Fruit fly (Drosophila melanogaster) whole organism, embryonic: ENCODE measurements around the gene CG4328.

Source experiments
- Atf6 ChIP-seq: fragments of 200-800 bp; sonication (Bioruptor generic); IDR thresholded peaks from 2 replicates; pipeline ENCODE4 v1.3.6; 2022; ENCODE audit warnings: missing biosample characterization, missing genetic modification characterization
- BtbVII ChIP-seq: fragments of 200-800 bp; sonication (Bioruptor generic); optimal IDR thresholded peaks from 3 replicates; lab custom pipeline; 2017; ENCODE audit warnings: missing biosample characterization, mild to moderate bottlenecking, missing genetic modification characterization
- Bteb2 ChIP-seq: fragments of 200-800 bp; sonication (Bioruptor generic); optimal IDR thresholded peaks from 2 replicates; lab custom pipeline; 2016; ENCODE audit warnings: missing biosample characterization, missing genetic modification characterization
- CG10543 ChIP-seq: fragments of 200-800 bp; sonication (Bioruptor generic); optimal IDR thresholded peaks from 3 replicates; lab custom pipeline; 2017; ENCODE audit warnings: missing biosample characterization, mild to moderate bottlenecking, missing genetic modification characterization, moderate library complexity
- CG10979 ChIP-seq: fragments of 200-800 bp; sonication (Bioruptor generic); optimal IDR thresholded peaks from 2 replicates; lab custom pipeline; 2018; ENCODE audit warnings: missing biosample characterization, mild to moderate bottlenecking, missing genetic modification characterization, moderate library complexity
- CG11398 ChIP-seq: fragments of 200-800 bp; sonication (Bioruptor generic); optimal IDR thresholded peaks from 2 replicates; lab custom pipeline; 2016; ENCODE audit warnings: missing biosample characterization, missing genetic modification characterization
- CG11504 ChIP-seq: fragments of 200-800 bp; sonication (Bioruptor generic); optimal IDR thresholded peaks from 3 replicates; lab custom pipeline; 2019; ENCODE audit warnings: missing biosample characterization, mild to moderate bottlenecking, missing genetic modification characterization, moderate library complexity
- CG11696 ChIP-seq: fragments of 200-800 bp; sonication (Bioruptor generic); IDR thresholded peaks from 2 replicates; pipeline ENCODE4 v1.3.6; 2022; ENCODE audit warnings: missing biosample characterization, missing genetic modification characterization
- CG12299 ChIP-seq: fragments of 200-800 bp; sonication (Bioruptor generic); optimal IDR thresholded peaks from 2 replicates; lab custom pipeline; 2018; ENCODE audit warnings: missing biosample characterization, mild to moderate bottlenecking, missing genetic modification characterization
- CG12391 ChIP-seq: fragments of 200-800 bp; sonication (Bioruptor generic); optimal IDR thresholded peaks from 3 replicates; lab custom pipeline; 2018; ENCODE audit warnings: missing biosample characterization, mild to moderate bottlenecking, missing genetic modification characterization, moderate library complexity
- CG13424 ChIP-seq: fragments of 200-800 bp; sonication (Bioruptor generic); optimal IDR thresholded peaks from 2 replicates; lab custom pipeline; 2019; ENCODE audit warnings: missing biosample characterization, mild to moderate bottlenecking, missing genetic modification characterization, moderate library complexity
- CG13775 ChIP-seq: fragments of 200-800 bp; sonication (Bioruptor generic); optimal IDR thresholded peaks from 3 replicates; lab custom pipeline; 2017; ENCODE audit warnings: missing biosample characterization, mild to moderate bottlenecking, missing genetic modification characterization
- CG15011 ChIP-seq: fragments of 200-800 bp; sonication (Bioruptor generic); optimal IDR thresholded peaks from 3 replicates; lab custom pipeline; 2018; ENCODE audit warnings: missing biosample characterization, mild to moderate bottlenecking, missing genetic modification characterization
- CG2120 ChIP-seq: fragments of 200-800 bp; sonication (Bioruptor generic); optimal IDR thresholded peaks from 3 replicates; lab custom pipeline; 2016; ENCODE audit warnings: missing biosample characterization, missing genetic modification characterization
- CG2712 ChIP-seq: fragments of 200-800 bp; optimal IDR thresholded peaks from 3 replicates; lab custom pipeline; 2019; ENCODE audit warnings: missing biosample characterization, mild to moderate bottlenecking, missing genetic modification characterization, moderate library complexity
- CG32767 ChIP-seq: fragments of 200-800 bp; sonication (Bioruptor generic); IDR thresholded peaks from 2 replicates; pipeline ENCODE4 v1.3.6; 2022; ENCODE audit warnings: missing biosample characterization, missing genetic modification characterization
- CG3281 ChIP-seq: fragments of 200-800 bp; sonication (Bioruptor generic); optimal IDR thresholded peaks from 3 replicates; lab custom pipeline; 2017; ENCODE audit warnings: missing biosample characterization, mild to moderate bottlenecking, missing genetic modification characterization
- CG3847 ChIP-seq: fragments of 200-800 bp; sonication (Bioruptor generic); IDR thresholded peaks from 2 replicates; pipeline ENCODE4 v1.3.6; 2022; ENCODE audit warnings: missing biosample characterization, missing genetic modification characterization
- CG7556 ChIP-seq: fragments of 200-800 bp; sonication (Bioruptor generic); optimal IDR thresholded peaks from 2 replicates; lab custom pipeline; 2017; ENCODE audit warnings: missing biosample characterization, mild to moderate bottlenecking, missing genetic modification characterization
- CG8359 ChIP-seq: fragments of 200-800 bp; sonication (Bioruptor generic); optimal IDR thresholded peaks from 2 replicates; lab custom pipeline; 2017; ENCODE audit warnings: missing biosample characterization, mild to moderate bottlenecking, missing genetic modification characterization, borderline replicate concordance
- CG9727 ChIP-seq: fragments of 200-800 bp; sonication (Bioruptor generic); optimal IDR thresholded peaks from 3 replicates; lab custom pipeline; 2017; ENCODE audit warnings: missing biosample characterization, mild to moderate bottlenecking, missing genetic modification characterization
- Dip2 ChIP-seq: fragments of 200-800 bp; sonication (Bioruptor generic); IDR thresholded peaks from 2 replicates; pipeline ENCODE4 v1.3.6; 2022; ENCODE audit warnings: missing biosample characterization, missing genetic modification characterization
- Elba2 ChIP-seq: fragments of 200-800 bp; sonication (Bioruptor generic); optimal IDR thresholded peaks from 3 replicates; lab custom pipeline; 2016; ENCODE audit warnings: missing biosample characterization, missing genetic modification characterization
- Fer1 ChIP-seq: fragments of 200-800 bp; sonication (Bioruptor generic); optimal IDR thresholded peaks from 2 replicates; lab custom pipeline; 2017; ENCODE audit warnings: missing biosample characterization, mild to moderate bottlenecking, missing genetic modification characterization
- Fer2 ChIP-seq: fragments of 200-800 bp; sonication (Bioruptor generic); optimal IDR thresholded peaks from 2 replicates; lab custom pipeline; 2018; ENCODE audit warnings: missing biosample characterization, mild to moderate bottlenecking, missing genetic modification characterization, moderate library complexity
- Fer3 ChIP-seq: fragments of 200-800 bp; sonication (Bioruptor generic); optimal IDR thresholded peaks from 2 replicates; lab custom pipeline; 2018; ENCODE audit warnings: missing biosample characterization, mild to moderate bottlenecking, missing genetic modification characterization, moderate library complexity
- Hand ChIP-seq: fragments of 200-800 bp; sonication (Bioruptor generic); optimal IDR thresholded peaks from 2 replicates; lab custom pipeline; 2017; ENCODE audit warnings: mild to moderate bottlenecking, missing biosample characterization, missing genetic modification reagents, missing genetic modification characterization
- HmgD ChIP-seq: fragments of 200-800 bp; sonication (Bioruptor generic); optimal IDR thresholded peaks from 3 replicates; lab custom pipeline; 2016; ENCODE audit warnings: missing biosample characterization, missing genetic modification characterization
- HmgZ ChIP-seq: fragments of 200-800 bp; sonication (Bioruptor generic); optimal IDR thresholded peaks from 2 replicates; lab custom pipeline; 2018; ENCODE audit warnings: missing biosample characterization, mild to moderate bottlenecking, missing genetic modification characterization
- Hr51 ChIP-seq, 2 experiments: fragments of 200-800 bp; sonication (Bioruptor generic); optimal IDR thresholded peaks; 2 replicates in 1 of 2; 3 replicates in 1 of 2; lab custom pipeline; 2016 to 2018; ENCODE audit warnings: missing biosample characterization in 2 of 2, missing genetic modification characterization in 2 of 2, mild to moderate bottlenecking in 1 of 2, moderate library complexity in 1 of 2
- MBD-R2 ChIP-seq: fragments of 200-800 bp; sonication (Bioruptor generic); IDR thresholded peaks from 2 replicates; pipeline ENCODE4 v1.3.6; 2022; ENCODE audit warnings: missing biosample characterization, missing genetic modification characterization
- NFAT ChIP-seq: fragments of 200-800 bp; sonication (Bioruptor generic); IDR thresholded peaks from 2 replicates; pipeline ENCODE4 v1.3.6; 2022; ENCODE audit warnings: missing biosample characterization, missing genetic modification characterization
- Rfx ChIP-seq: fragments of 200-800 bp; sonication (Bioruptor generic); IDR thresholded peaks from 2 replicates; pipeline ENCODE4 v1.3.6; 2022; ENCODE audit warnings: missing biosample characterization, missing genetic modification characterization
- br ChIP-seq: fragments of >200 bp; optimal IDR thresholded peaks from 2 replicates; lab custom pipeline; 2017
- cato ChIP-seq: fragments of 200-800 bp; sonication (Bioruptor generic); optimal IDR thresholded peaks from 2 replicates; lab custom pipeline; 2016; ENCODE audit warnings: missing biosample characterization, missing genetic modification characterization, borderline replicate concordance
- chif ChIP-seq, 2 experiments: fragments of 200-800 bp; sonication (Bioruptor generic); optimal IDR thresholded peaks; 3 replicates each; lab custom pipeline; 2016; ENCODE audit warnings: missing biosample characterization in 2 of 2, missing genetic modification characterization in 2 of 2
- chn ChIP-seq: fragments of 200-800 bp; sonication (Bioruptor generic); optimal IDR thresholded peaks from 2 replicates; lab custom pipeline; 2016; ENCODE audit warnings: missing biosample characterization, missing genetic modification characterization
- dan ChIP-seq: fragments of 200-800 bp; sonication (Bioruptor generic); IDR thresholded peaks from 2 replicates; pipeline ENCODE4 v1.3.6; 2022; ENCODE audit warnings: missing biosample characterization, missing genetic modification characterization
- dmrt99B ChIP-seq: fragments of 200-800 bp; sonication (Bioruptor generic); optimal IDR thresholded peaks from 2 replicates; lab custom pipeline; 2018; ENCODE audit warnings: missing biosample characterization, mild to moderate bottlenecking, missing genetic modification characterization, moderate library complexity
- hkb ChIP-seq, 2 experiments: fragments of 200-800 bp in 1 of 2; fragments of >200 bp in 1 of 2; sonication (Bioruptor generic) in 1 of 2; IDR thresholded peaks in 1 of 2; optimal IDR thresholded peaks in 1 of 2; 2 replicates each; pipeline versions ENCODE4 v1.3.6 to Lab custom; 2017 to 2022; ENCODE audit warnings: missing biosample characterization in 1 of 2, missing genetic modification characterization in 1 of 2
- lbe ChIP-seq: fragments of 200-800 bp; sonication (Bioruptor generic); optimal IDR thresholded peaks from 2 replicates; lab custom pipeline; 2016; ENCODE audit warnings: missing biosample characterization, mild to moderate bottlenecking, missing genetic modification characterization
- pan ChIP-seq, 4 experiments: fragments of >200 bp in 3 of 4; fragments of 200-800 bp in 1 of 4; sonication (Bioruptor generic) in 1 of 4; optimal IDR thresholded peaks in 3 of 4; IDR thresholded peaks in 1 of 4; 2 replicates each; pipeline versions ENCODE4 v1.3.6 to Lab custom; 2017 to 2022; ENCODE audit warnings: missing biosample characterization in 2 of 4, missing genetic modification characterization in 2 of 4, mixed read lengths in 1 of 4
- phol ChIP-seq: fragments of 200-800 bp; sonication (Bioruptor generic); optimal IDR thresholded peaks from 3 replicates; lab custom pipeline; 2018; ENCODE audit warnings: missing biosample characterization, mild to moderate bottlenecking, missing genetic modification characterization, moderate library complexity
- row ChIP-seq: fragments of 200-800 bp; sonication (Bioruptor generic); IDR thresholded peaks from 3 replicates; pipeline ENCODE4 v1.3.6; 2022; ENCODE audit warnings: missing biosample characterization, missing genetic modification characterization
- sd ChIP-seq: fragments of 200-800 bp; sonication (Bioruptor generic); optimal IDR thresholded peaks from 3 replicates; lab custom pipeline; 2018; ENCODE audit warnings: missing biosample characterization, mild to moderate bottlenecking, missing genetic modification characterization, moderate library complexity
- seq ChIP-seq: fragments of 200-800 bp; sonication (Bioruptor generic); IDR thresholded peaks from 2 replicates; pipeline ENCODE4 v1.3.6; 2022; ENCODE audit warnings: missing biosample characterization, missing genetic modification characterization
- sob ChIP-seq: fragments of 200-800 bp; sonication (Bioruptor generic); IDR thresholded peaks from 2 replicates; pipeline ENCODE4 v1.3.6; 2022; ENCODE audit warnings: missing biosample characterization, missing genetic modification characterization
- stc ChIP-seq: fragments of 200-800 bp; sonication (Bioruptor generic); IDR thresholded peaks from 2 replicates; pipeline ENCODE4 v1.3.6; 2022; ENCODE audit warnings: missing biosample characterization, missing genetic modification characterization
- sug ChIP-seq: fragments of 200-800 bp; optimal IDR thresholded peaks from 2 replicates; lab custom pipeline; 2019; ENCODE audit warnings: missing biosample characterization, mild to moderate bottlenecking, missing genetic modification characterization, moderate library complexity

Gene CG4328

dm6 chr3L:12269867-12270266 is 26.1 kb downstream of the CG4328 start (continued):
- TF ChIP-seq CG15011 (peak; percentile 30), CG3281 (GFP tag; lab: Kevin White, UChicago) (peak; percentile 73), Hand (peak; percentile 27), hkb (optimal IDR thresholded peaks at IDR 0.05; lab: Kevin White, UChicago) (no peak), hkb (GFP tag; IDR thresholded peaks at IDR 0.05; lab: Robert Waterston, UW) (0 out of 2 replicates have a peak, but pooled peaks have one; percentile 19), Fer1 (GFP tag; lab: Kevin White, UChicago) (peak; percentile 76), sob (GFP tag; lab: Robert Waterston, UW) (peak; percentile 46; the same call in 1 of the 2 replicates), HmgZ (tag; lab: Kevin White, UChicago) (peak; percentile 15), MBD-R2 (GFP tag; lab: Robert Waterston, UW) (peak; percentile 14; the same call in 1 of the 2 replicates), Elba2 (GFP tag; lab: Kevin White, UChicago) (no peak), CG3847 (no peak), CG11696 (GFP tag; lab: Robert Waterston, UW) (no peak), CG13424 (peak; percentile 63), CG11398 (GFP tag; lab: Kevin White, UChicago) (no peak), phol (peak; percentile 26), lbe (GFP tag; lab: Kevin White, UChicago) (peak; percentile 33), CG12391 (tag; lab: Kevin White, UChicago) (peak; percentile 26), CG12299 (peak; percentile 1), CG10979 (tag; lab: Kevin White, UChicago) (peak; percentile 3), dan (no peak), Atf6 (0 out of 2 replicates have a peak, but pooled peaks have one; percentile 31), HmgD (GFP tag; lab: Kevin White, UChicago) (no peak), stc (GFP tag; lab: Robert Waterston, UW) (no peak), Hr51 (GFP tag; optimal IDR thresholded peaks at IDR 0.05; lab: Kevin White, UChicago) (peak in 1 of 2 experiments; percentile 66), BtbVII (GFP tag; lab: Kevin White, UChicago) (peak; percentile 54), CG2712 (tag; lab: Kevin White, UChicago) (peak; percentile 45), row (GFP tag; lab: Robert Waterston, UW) (peak; percentile 51; the same call in 2 of the 3 replicates), CG32767 (GFP tag; lab: Robert Waterston, UW) (0 out of 2 replicates have a peak, but pooled peaks have one; percentile 35), CG10543 (GFP tag; lab: Kevin White, UChicago) (peak; percentile 45), Fer3 (tag; lab: Kevin White, UChicago) (peak; percentile 47), CG8359 (GFP tag; lab: Kevin White, UChicago) (no peak), Bteb2 (no peak), cato (GFP tag; lab: Kevin White, UChicago) (no peak), Dip2 (GFP tag; lab: Robert Waterston, UW) (no peak), Fer2 (peak; percentile 1), CG13775 (GFP tag; lab: Kevin White, UChicago) (peak; percentile 3), CG2120 (GFP tag; lab: Kevin White, UChicago) (peak; percentile 54), Rfx (GFP tag; lab: Robert Waterston, UW) (peak; percentile 34; the same call in 1 of the 2 replicates), chif (GFP tag; optimal IDR thresholded peaks at IDR 0.05; lab: Kevin White, UChicago) (no peak), CG11504 (peak; percentile 65), NFAT (GFP tag; lab: Robert Waterston, UW) (no peak), seq (GFP tag; lab: Robert Waterston, UW) (peak; percentile 61), sd (tag; lab: Kevin White, UChicago) (peak; percentile 3), sug (tag; lab: Kevin White, UChicago) (peak; percentile 54), CG9727 (GFP tag; lab: Kevin White, UChicago) (peak; percentile 22), br (no peak), CG7556 (GFP tag; lab: Kevin White, UChicago) (peak; percentile 55), chn (GFP tag; lab: Kevin White, UChicago) (no peak), pan (optimal IDR thresholded peaks at IDR 0.05; lab: Kevin White, UChicago) (no peak), pan (GFP tag; optimal IDR thresholded peaks at IDR 0.05 in 1 of 2, IDR thresholded peaks at IDR 0.05 in 1 of 2) (peak in 1 of 2 experiments; percentile 26), dmrt99B (peak; percentile 51)
